Fruit fly (Drosophila melanogaster) S2 (cell line): Measurements from ENCODE around the gene Kua.

Experiments
- CG8478 ChIP-seq: fragments of >200 bp; optimal IDR thresholded peaks from 2 replicates; lab custom pipeline; 2018
- CTCF ChIP-seq, 2 experiments: fragments of >200 bp; optimal IDR thresholded peaks; 2 replicates each; lab custom pipeline; 2018

- no peak for TF ChIP-seq CTCF (optimal IDR thresholded peaks at IDR 0.05; lab: Kevin White, UChicago)
- TF ChIP-seq CG8478 (lab: Kevin White, UChicago) = no peak
Measured at dm6 chr2L:20082965-20083855, 14.2 kb upstream of the Kua start.
